Worm (Caenorhabditis elegans) whole organism, young adult: ENCODE results near the gene abu-2.

Experiments used
- B0035.1 ChIP-seq: sonication (generic microtip); optimal IDR thresholded peaks from 2 replicates; lab custom pipeline; 2016; ENCODE audit warnings: missing genetic modification characterization, mild to moderate bottlenecking, missing compliant biosample characterization, missing genotype, missing genetic modification reagents
- C17E4.6 ChIP-seq: fragments of 200-800 bp; sonication (Bioruptor generic); IDR thresholded peaks from 2 replicates; pipeline ENCODE4 v1.3.6; 2022; ENCODE audit warnings: missing genetic modification reagents, missing genetic modification characterization, missing compliant biosample characterization
- F22D6.2 ChIP-seq: sonication (generic microtip); optimal IDR thresholded peaks from 2 replicates; lab custom pipeline; 2016; ENCODE audit warnings: mild to moderate bottlenecking, missing genetic modification characterization, missing compliant biosample characterization
- F23B12.7 ChIP-seq: sonication (generic microtip); optimal IDR thresholded peaks from 2 replicates; lab custom pipeline; 2017; ENCODE audit warnings: missing genetic modification characterization, mild to moderate bottlenecking, missing compliant biosample characterization, antibody characterized with exemption, moderate library complexity; ENCODE audit not compliant: insufficient read depth
- F33H1.4 ChIP-seq: fragments of 200-800 bp; sonication (Bioruptor generic); IDR thresholded peaks from 2 replicates; pipeline ENCODE4 v1.3.6; 2022; ENCODE audit warnings: missing genetic modification reagents, missing genetic modification characterization, missing compliant biosample characterization
- F49E8.2 ChIP-seq: sonication (generic microtip); optimal IDR thresholded peaks from 3 replicates; lab custom pipeline; 2017; ENCODE audit warnings: missing genetic modification characterization, mild to moderate bottlenecking, missing compliant biosample characterization, antibody characterized with exemption, moderate library complexity; ENCODE audit not compliant: insufficient read depth
- T07F8.4 ChIP-seq: sonication (generic microtip); optimal IDR thresholded peaks from 2 replicates; lab custom pipeline; 2016; ENCODE audit warnings: mild to moderate bottlenecking, missing genetic modification characterization, moderate library complexity, missing compliant biosample characterization
- Y53G8AR.9 ChIP-seq: fragments of 200-800 bp; sonication (Bioruptor generic); conservative IDR thresholded peaks from 2 replicates; pipeline ENCODE4 v1.3.6; 2022; ENCODE audit warnings: missing genetic modification reagents, missing genetic modification characterization, missing compliant biosample characterization
- Y79H2A.3 ChIP-seq: fragments of 200-800 bp; sonication (Bioruptor generic); conservative IDR thresholded peaks from 2 replicates; pipeline ENCODE4 v1.3.6; 2022; ENCODE audit warnings: missing genetic modification reagents, missing genetic modification characterization, missing compliant biosample characterization
- Y95B8A.8 ChIP-seq: fragments of 200-800 bp; sonication (Bioruptor generic); IDR thresholded peaks from 2 replicates; pipeline ENCODE4 v1.3.6; 2022; ENCODE audit warnings: missing genetic modification reagents, missing genetic modification characterization, missing compliant biosample characterization
- akir-1 ChIP-seq: fragments of 200-800 bp; sonication (Bioruptor generic); optimal IDR thresholded peaks from 2 replicates; lab custom pipeline; 2018; ENCODE audit warnings: mild to moderate bottlenecking, missing genetic modification characterization, moderate library complexity, missing compliant biosample characterization
- aptf-3 ChIP-seq: fragments of 200-800 bp; sonication (Bioruptor generic); IDR thresholded peaks from 2 replicates; pipeline ENCODE4 v1.3.6; 2022; ENCODE audit warnings: missing genetic modification characterization, missing compliant biosample characterization
- attf-6 ChIP-seq: fragments of 200-800 bp; sonication (Bioruptor generic); IDR thresholded peaks from 2 replicates; pipeline ENCODE4 v1.3.6; 2022; ENCODE audit warnings: missing genetic modification reagents, missing genetic modification characterization, missing compliant biosample characterization
- bed-1 ChIP-seq: fragments of 200-800 bp; sonication (Bioruptor generic); IDR thresholded peaks from 2 replicates; pipeline ENCODE4 v1.3.6; 2022; ENCODE audit warnings: missing genetic modification reagents, missing genetic modification characterization, missing compliant biosample characterization
- bed-2 ChIP-seq: fragments of 200-800 bp; sonication (Bioruptor generic); IDR thresholded peaks from 2 replicates; pipeline ENCODE4 v1.3.6; 2022; ENCODE audit warnings: missing genetic modification reagents, missing genetic modification characterization, missing compliant biosample characterization
- ceh-100 ChIP-seq: fragments of 200-800 bp; sonication (Bioruptor generic); IDR thresholded peaks from 2 replicates; pipeline ENCODE4 v1.3.6; 2022; ENCODE audit warnings: missing genetic modification reagents, missing genetic modification characterization, missing compliant biosample characterization
- ceh-58 ChIP-seq: fragments of 200-800 bp; sonication (Bioruptor generic); IDR thresholded peaks from 2 replicates; pipeline ENCODE4 v1.3.6; 2022; ENCODE audit warnings: missing genetic modification characterization, missing compliant biosample characterization
- efl-1 ChIP-seq: fragments of 150-350 bp; optimal IDR thresholded peaks from 2 replicates; lab custom pipeline; 2014; ENCODE audit warnings: missing biosample characterization, missing genetic modification reagents, missing genetic modification characterization
- egl-44 ChIP-seq: fragments of 200-800 bp; sonication (Bioruptor generic); IDR thresholded peaks from 2 replicates; pipeline ENCODE4 v1.3.6; 2022; ENCODE audit warnings: missing genetic modification reagents, missing genetic modification characterization, missing compliant biosample characterization
- hlh-26 ChIP-seq: fragments of 200-800 bp; sonication (Bioruptor generic); conservative IDR thresholded peaks from 2 replicates; pipeline ENCODE4 v1.3.6; 2022; ENCODE audit warnings: missing genetic modification reagents, missing genetic modification characterization, missing compliant biosample characterization
- let-526 ChIP-seq: fragments of 200-800 bp; sonication (Bioruptor generic); IDR thresholded peaks from 2 replicates; pipeline ENCODE4 v1.3.6; 2022; ENCODE audit warnings: missing genetic modification reagents, missing genetic modification characterization, missing compliant biosample characterization
- madf-10 ChIP-seq: sonication (generic microtip); optimal IDR thresholded peaks from 2 replicates; lab custom pipeline; 2016; ENCODE audit warnings: mild to moderate bottlenecking, missing genetic modification characterization, missing compliant biosample characterization
- madf-6 ChIP-seq: fragments of 200-800 bp; sonication (Bioruptor generic); IDR thresholded peaks from 2 replicates; pipeline ENCODE4 v1.3.6; 2022; ENCODE audit warnings: missing genetic modification reagents, missing genetic modification characterization, missing compliant biosample characterization
- madf-8 ChIP-seq: fragments of 200-800 bp; sonication (Bioruptor generic); conservative IDR thresholded peaks from 2 replicates; pipeline ENCODE4 v1.3.6; 2022; ENCODE audit warnings: missing genetic modification reagents, missing genetic modification characterization, missing compliant biosample characterization
- mcd-1 ChIP-seq: fragments of 200-800 bp; sonication (Bioruptor generic); IDR thresholded peaks from 2 replicates; pipeline ENCODE4 v1.3.6; 2022; ENCODE audit warnings: missing genetic modification reagents, missing genetic modification characterization, missing compliant biosample characterization
- mel-28 ChIP-seq: sonication (generic microtip); optimal IDR thresholded peaks from 2 replicates; lab custom pipeline; 2016; ENCODE audit warnings: borderline replicate concordance, mild to moderate bottlenecking, missing genetic modification characterization, missing compliant biosample characterization
- nfya-1 ChIP-seq: sonication (generic microtip); optimal IDR thresholded peaks from 2 replicates; lab custom pipeline; 2017; ENCODE audit warnings: antibody characterized with exemption, missing compliant biosample characterization, missing genetic modification characterization, borderline replicate concordance; ENCODE audit not compliant: insufficient read depth
- nhr-179 ChIP-seq: sonication (generic microtip); optimal IDR thresholded peaks from 2 replicates; lab custom pipeline; 2016; ENCODE audit warnings: mild to moderate bottlenecking, missing genetic modification characterization, missing compliant biosample characterization
- nhr-80 ChIP-seq: sonication (generic microtip); optimal IDR thresholded peaks from 2 replicates; lab custom pipeline; 2016; ENCODE audit warnings: missing genetic modification characterization, missing compliant biosample characterization
- pbrm-1 ChIP-seq: fragments of 200-800 bp; sonication (Bioruptor generic); IDR thresholded peaks from 2 replicates; pipeline ENCODE4 v1.3.6; 2022; ENCODE audit warnings: missing genetic modification reagents, missing genetic modification characterization, missing compliant biosample characterization
- rcor-1 ChIP-seq: fragments of 200-800 bp; sonication (Bioruptor generic); IDR thresholded peaks from 2 replicates; pipeline ENCODE4 v1.3.6; 2022; ENCODE audit warnings: missing genetic modification reagents, missing genetic modification characterization, missing compliant biosample characterization
- rec-8 ChIP-seq, 2 experiments: sonication (generic microtip); optimal IDR thresholded peaks; 2 replicates each; lab custom pipeline; 2016; ENCODE audit warnings: mild to moderate bottlenecking in 2 of 2, missing genetic modification characterization in 2 of 2, missing genetic modification reagents in 2 of 2, missing genotype in 2 of 2, missing biosample characterization in 1 of 2, missing compliant biosample characterization in 1 of 2, moderate library complexity in 1 of 2
- repo-1 ChIP-seq: sonication (generic microtip); optimal IDR thresholded peaks from 2 replicates; lab custom pipeline; 2017; ENCODE audit warnings: mild to moderate bottlenecking, missing genetic modification characterization, missing compliant biosample characterization
- rpc-1 ChIP-seq, 2 experiments: fragments of 150-350 bp in 1 of 2; sonication (generic microtip) in 1 of 2; optimal IDR thresholded peaks; 2 replicates each; lab custom pipeline; 2014 to 2018; ENCODE audit warnings: missing biosample characterization in 1 of 2, missing genetic modification characterization in 1 of 2, missing genetic modification reagents in 1 of 2, missing genotype in 1 of 2
- snpc-1.1 ChIP-seq: sonication (generic microtip); optimal IDR thresholded peaks from 2 replicates; lab custom pipeline; 2017; ENCODE audit warnings: missing genetic modification characterization, mild to moderate bottlenecking, missing compliant biosample characterization, antibody characterized with exemption, moderate library complexity, missing genotype, missing genetic modification reagents; ENCODE audit not compliant: insufficient read depth
- snpc-3.4 ChIP-seq: sonication (generic microtip); optimal IDR thresholded peaks from 2 replicates; lab custom pipeline; 2017; ENCODE audit warnings: missing genetic modification characterization, mild to moderate bottlenecking, missing compliant biosample characterization, antibody characterized with exemption, moderate library complexity, missing genotype, missing genetic modification reagents
- somi-1 ChIP-seq: fragments of 200-800 bp; sonication (Bioruptor generic); optimal IDR thresholded peaks from 2 replicates; lab custom pipeline; 2018; ENCODE audit warnings: mild to moderate bottlenecking, missing genetic modification characterization, missing compliant biosample characterization
- sptf-2 ChIP-seq: fragments of 200-800 bp; sonication (Bioruptor generic); optimal IDR thresholded peaks from 2 replicates; lab custom pipeline; 2018; ENCODE audit warnings: mild to moderate bottlenecking, missing genetic modification characterization, missing compliant biosample characterization
- tbx-9 ChIP-seq: sonication (generic microtip); optimal IDR thresholded peaks from 2 replicates; lab custom pipeline; 2016; ENCODE audit warnings: borderline replicate concordance, missing genetic modification characterization, inconsistent platforms, missing compliant biosample characterization
- unc-130 ChIP-seq: sonication (generic microtip); optimal IDR thresholded peaks from 2 replicates; lab custom pipeline; 2016; ENCODE audit warnings: missing genetic modification reagents, missing genetic modification characterization, missing compliant biosample characterization
- unc-62 ChIP-seq: fragments of 150-350 bp; optimal IDR thresholded peaks from 2 replicates; lab custom pipeline; 2014; ENCODE audit warnings: missing biosample characterization, missing genetic modification reagents, missing genetic modification characterization
- xnd-1 ChIP-seq: sonication (generic microtip); optimal IDR thresholded peaks from 2 replicates; lab custom pipeline; 2016; ENCODE audit warnings: missing genotype, missing genetic modification reagents, missing genetic modification characterization, missing compliant biosample characterization
- zim-3 ChIP-seq: sonication (generic microtip); optimal IDR thresholded peaks from 2 replicates; lab custom pipeline; 2017; ENCODE audit warnings: mild to moderate bottlenecking, missing genetic modification characterization, moderate library complexity, missing compliant biosample characterization
- ztf-22 ChIP-seq: fragments of 200-800 bp; sonication (Bioruptor generic); optimal IDR thresholded peaks from 2 replicates; lab custom pipeline; 2018; ENCODE audit warnings: mild to moderate bottlenecking, missing genetic modification characterization, moderate library complexity, missing compliant biosample characterization
- ztf-25 ChIP-seq: fragments of 200-800 bp; sonication (Bioruptor generic); IDR thresholded peaks from 2 replicates; pipeline ENCODE4 v1.3.6; 2022; ENCODE audit warnings: missing genetic modification reagents, missing genetic modification characterization, missing compliant biosample characterization
- ztf-28 ChIP-seq: fragments of 200-800 bp; sonication (Bioruptor generic); IDR thresholded peaks from 2 replicates; pipeline ENCODE4 v1.3.6; 2022; ENCODE audit warnings: missing genetic modification reagents, missing genetic modification characterization, missing compliant biosample characterization
- ztf-3 ChIP-seq: fragments of 200-800 bp; sonication (Bioruptor generic); optimal IDR thresholded peaks from 2 replicates; lab custom pipeline; 2018; ENCODE audit warnings: mild to moderate bottlenecking, missing genetic modification characterization, missing compliant biosample characterization

The abu-2 gene

DNA sequence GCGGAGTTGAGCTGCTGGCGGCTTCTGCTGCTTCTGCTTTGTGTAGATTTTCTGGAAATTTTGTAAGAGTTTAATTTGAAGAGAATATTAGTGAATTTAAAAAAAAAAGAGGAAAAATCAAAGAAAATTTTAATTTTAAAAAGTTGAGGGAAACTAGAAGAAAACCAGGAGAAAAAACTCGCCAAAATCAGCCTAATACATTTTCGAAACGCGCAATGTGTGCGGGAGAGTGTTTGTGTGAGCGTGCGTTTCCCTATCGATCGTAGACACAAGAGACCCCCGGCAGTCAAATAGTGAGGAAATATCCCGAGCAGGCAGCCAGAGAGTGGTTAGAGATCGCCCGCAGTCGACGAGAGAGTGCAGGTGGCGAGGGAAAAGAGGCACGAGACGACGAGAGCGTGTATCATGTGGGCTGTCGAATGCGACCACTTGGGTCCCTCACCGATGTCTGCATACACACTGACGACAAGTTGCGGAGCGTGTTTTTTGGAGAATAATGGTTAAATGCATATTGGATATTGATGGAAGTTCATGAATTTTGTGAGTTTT is 36.2 kb upstream of the abu-2 start, which contains the start of gene zfp-3 (continued):
- TF ChIP-seq xnd-1 (tag; lab: Kevin White, UChicago) = no peak
- peak; percentile 84 for TF ChIP-seq mcd-1 (GFP tag; lab: Robert Waterston, UW)
- no peak for TF ChIP-seq unc-130
- TF ChIP-seq ztf-28 (GFP tag; lab: Robert Waterston, UW) = no peak
- TF ChIP-seq ztf-25 (GFP tag; lab: Robert Waterston, UW) = no peak
- TF ChIP-seq nfya-1 (tag; lab: Kevin White, UChicago) = no peak
- TF ChIP-seq nhr-179 (tag; lab: Kevin White, UChicago) = no peak
- TF ChIP-seq let-526 = peak; percentile 80; the same call in 1 of the 2 replicates
- TF ChIP-seq ztf-22 = peak; percentile 61
- TF ChIP-seq mel-28 (tag; lab: Kevin White, UChicago) = no peak
- TF ChIP-seq pbrm-1 (GFP tag; lab: Robert Waterston, UW) = peak; percentile 90
- TF ChIP-seq akir-1 (GFP tag; lab: Kevin White, UChicago) = peak; percentile 76
- TF ChIP-seq B0035.1 (tag; lab: Kevin White, UChicago) = peak; percentile 65
- no peak for TF ChIP-seq unc-62 (GFP tag; lab: Kevin White, UChicago)
- TF ChIP-seq T07F8.4 (tag; lab: Kevin White, UChicago) = peak; percentile 18
- no peak for TF ChIP-seq aptf-3
- TF ChIP-seq nhr-80 (tag; lab: Kevin White, UChicago) = peak; percentile 76
- no peak for TF ChIP-seq F49E8.2
- TF ChIP-seq rec-8 (tag; optimal IDR thresholded peaks at IDR 0.05; lab: Kevin White, UChicago) = no peak
- no peak for TF ChIP-seq efl-1 (GFP tag; lab: Kevin White, UChicago)
- TF ChIP-seq Y79H2A.3 (GFP tag; lab: Robert Waterston, UW) = no peak
- no peak for TF ChIP-seq Y95B8A.8 (GFP tag; lab: Robert Waterston, UW)
- TF ChIP-seq snpc-3.4 (tag; lab: Kevin White, UChicago) = no peak
- peak; percentile 83 for TF ChIP-seq egl-44 (GFP tag; lab: Robert Waterston, UW)
- no peak for TF ChIP-seq ceh-100
- TF ChIP-seq rcor-1 (GFP tag; lab: Robert Waterston, UW) = peak; percentile 55
- TF ChIP-seq Y53G8AR.9 = peak; percentile 77; the same call in 1 of the 2 replicates
- peak; percentile 70 for TF ChIP-seq repo-1 (tag; lab: Kevin White, UChicago)
- no peak for TF ChIP-seq ceh-58 (GFP tag; lab: Robert Waterston, UW)
- TF ChIP-seq bed-1 (GFP tag; lab: Robert Waterston, UW) = no peak
- no peak for TF ChIP-seq madf-8
- TF ChIP-seq C17E4.6 (GFP tag; lab: Robert Waterston, UW) = no peak
- TF ChIP-seq sptf-2 (GFP tag; lab: Kevin White, UChicago) = no peak
- no peak for TF ChIP-seq bed-2
- TF ChIP-seq F23B12.7 (tag; lab: Kevin White, UChicago) = no peak
- TF ChIP-seq attf-6 (GFP tag; lab: Robert Waterston, UW) = no peak
- no peak for TF ChIP-seq zim-3 (tag; lab: Kevin White, UChicago)
- TF ChIP-seq madf-10 (tag; lab: Kevin White, UChicago) = peak; percentile 79
- TF ChIP-seq snpc-1.1 (tag; lab: Kevin White, UChicago) = no peak
- peak; percentile 75 for TF ChIP-seq somi-1
- TF ChIP-seq tbx-9 (tag; lab: Kevin White, UChicago) = no peak
- no peak for TF ChIP-seq rpc-1 (optimal IDR thresholded peaks at IDR 0.05; lab: Kevin White, UChicago)
- TF ChIP-seq rpc-1 (tag; optimal IDR thresholded peaks at IDR 0.05; lab: Kevin White, UChicago) = no peak
- TF ChIP-seq F33H1.4 (GFP tag; lab: Robert Waterston, UW) = peak; percentile 56
- TF ChIP-seq F22D6.2 = peak; percentile 20
- TF ChIP-seq madf-6 = no peak
- TF ChIP-seq hlh-26 (GFP tag; lab: Robert Waterston, UW) = no peak
- TF ChIP-seq ztf-3 (GFP tag; lab: Kevin White, UChicago) = no peak
